Worm (Caenorhabditis elegans) whole organism, L1 larva: ENCODE results near the gene C35A5.10.

Experiments
- C04F5.9 ChIP-seq: sonication (generic microtip); optimal IDR thresholded peaks from 2 replicates; lab custom pipeline; 2016; ENCODE audit warnings: missing genetic modification characterization, missing compliant biosample characterization
- C34B4.2 ChIP-seq: sonication (generic microtip); optimal IDR thresholded peaks from 2 replicates; lab custom pipeline; 2017; ENCODE audit warnings: mild to moderate bottlenecking, missing genetic modification characterization, missing compliant biosample characterization
- Y116A8C.19 ChIP-seq: sonication (generic microtip); optimal IDR thresholded peaks from 2 replicates; lab custom pipeline; 2016; ENCODE audit warnings: missing compliant biosample characterization, missing genetic modification characterization, borderline replicate concordance
- aly-2 ChIP-seq: fragments of 150-350 bp; optimal IDR thresholded peaks from 2 replicates; lab custom pipeline; 2014; ENCODE audit warnings: missing biosample characterization, missing genetic modification characterization
- blmp-1 ChIP-seq: fragments of 150-350 bp; optimal IDR thresholded peaks from 2 replicates; lab custom pipeline; 2014; ENCODE audit warnings: missing biosample characterization, missing genetic modification characterization
- ceh-63 ChIP-seq: fragments of 200-800 bp; sonication (Bioruptor generic); optimal IDR thresholded peaks from 2 replicates; lab custom pipeline; 2018; ENCODE audit warnings: mild to moderate bottlenecking, missing genetic modification characterization, missing compliant biosample characterization
- ceh-8 ChIP-seq: fragments of 200-800 bp; sonication (Bioruptor generic); optimal IDR thresholded peaks from 2 replicates; lab custom pipeline; 2018; ENCODE audit warnings: mild to moderate bottlenecking, missing genetic modification characterization, moderate library complexity, missing compliant biosample characterization
- ceh-82 ChIP-seq, 3 experiments: fragments of 150-350 bp in 1 of 3; sonication (generic microtip) in 2 of 3; optimal IDR thresholded peaks; 2 replicates each; lab custom pipeline; 2014 to 2017; ENCODE audit warnings: missing biosample characterization in 3 of 3, missing genetic modification characterization in 3 of 3
- ceh-88 ChIP-seq: fragments of 200-800 bp; sonication (Bioruptor generic); IDR thresholded peaks from 2 replicates; pipeline ENCODE4 v1.3.6; 2022; ENCODE audit warnings: missing genetic modification characterization, missing compliant biosample characterization
- ceh-90 ChIP-seq: sonication (generic microtip); optimal IDR thresholded peaks from 2 replicates; lab custom pipeline; 2016; ENCODE audit warnings: missing genetic modification characterization, missing compliant biosample characterization
- dsc-1 ChIP-seq: sonication (generic microtip); optimal IDR thresholded peaks from 2 replicates; lab custom pipeline; 2016; ENCODE audit warnings: mild to moderate bottlenecking, missing genetic modification characterization, missing compliant biosample characterization
- efl-1 ChIP-seq, 4 experiments: fragments of 150-350 bp; optimal IDR thresholded peaks in 3 of 4; peaks in 1 of 4; 1 replicate in 1 of 4; 2 replicates in 3 of 4; lab custom pipeline; 2014; ENCODE audit warnings: missing biosample characterization in 2 of 4, missing genetic modification characterization in 2 of 4, missing genetic modification reagents in 2 of 4
- egl-27 ChIP-seq, 2 experiments: fragments of 150-350 bp in 1 of 2; sonication (generic microtip); optimal IDR thresholded peaks; 3 replicates each; lab custom pipeline; 2017 to 2018; ENCODE audit warnings: missing biosample characterization in 2 of 2, missing genetic modification characterization in 2 of 2, missing genetic modification reagents in 2 of 2
- elt-2 ChIP-seq: sonication (generic microtip); optimal IDR thresholded peaks from 2 replicates; lab custom pipeline; 2016; ENCODE audit warnings: missing genetic modification characterization, mild to moderate bottlenecking, inconsistent platforms, missing compliant biosample characterization, missing genetic modification reagents
- fkh-8 ChIP-seq: sonication (generic microtip); optimal IDR thresholded peaks from 2 replicates; lab custom pipeline; 2016; ENCODE audit warnings: mild to moderate bottlenecking, missing genetic modification characterization, missing compliant biosample characterization
- grh-1 ChIP-seq: fragments of 200-800 bp; sonication (Bioruptor generic); IDR thresholded peaks from 2 replicates; pipeline ENCODE4 v1.3.6; 2022; ENCODE audit warnings: missing genetic modification reagents, missing genetic modification characterization, missing compliant biosample characterization
- hlh-4 ChIP-seq: sonication (generic microtip); optimal IDR thresholded peaks from 2 replicates; lab custom pipeline; 2016; ENCODE audit warnings: mild to moderate bottlenecking, missing genetic modification characterization, missing compliant biosample characterization
- irx-1 ChIP-seq: sonication (generic microtip); optimal IDR thresholded peaks from 2 replicates; lab custom pipeline; 2016; ENCODE audit warnings: missing genetic modification characterization, missing compliant biosample characterization
- isw-1 ChIP-seq: fragments of 200-800 bp; sonication (Bioruptor generic); IDR thresholded peaks from 2 replicates; pipeline ENCODE4 v1.3.6; 2022; ENCODE audit warnings: missing genetic modification characterization, missing compliant biosample characterization
- lin-13 ChIP-seq: fragments of 150-350 bp; optimal IDR thresholded peaks from 2 replicates; lab custom pipeline; 2014; ENCODE audit warnings: missing biosample characterization, missing genetic modification reagents, missing genetic modification characterization
- lin-15B ChIP-seq: fragments of 150-350 bp; sonication (generic microtip); optimal IDR thresholded peaks from 3 replicates; lab custom pipeline; 2014; ENCODE audit warnings: missing biosample characterization, missing genetic modification characterization
- lir-3 ChIP-seq: sonication (generic microtip); optimal IDR thresholded peaks from 2 replicates; lab custom pipeline; 2016; ENCODE audit warnings: mild to moderate bottlenecking, missing genetic modification characterization, moderate library complexity, missing compliant biosample characterization; ENCODE audit not compliant: poor library complexity
- mef-2 ChIP-seq: fragments of 150-350 bp; optimal IDR thresholded peaks from 2 replicates; lab custom pipeline; 2014; ENCODE audit warnings: missing biosample characterization, missing genetic modification characterization
- nhr-20 ChIP-seq: sonication (generic microtip); optimal IDR thresholded peaks from 2 replicates; lab custom pipeline; 2016; ENCODE audit warnings: mild to moderate bottlenecking, missing genetic modification characterization, missing compliant biosample characterization
- nhr-237 ChIP-seq: fragments of 150-350 bp; optimal IDR thresholded peaks from 2 replicates; lab custom pipeline; 2014; ENCODE audit warnings: missing biosample characterization, missing genetic modification characterization
- nhr-47 ChIP-seq: sonication (generic microtip); optimal IDR thresholded peaks from 2 replicates; lab custom pipeline; 2016; ENCODE audit warnings: mild to moderate bottlenecking, missing genetic modification characterization, moderate library complexity, missing compliant biosample characterization
- nhr-76 ChIP-seq: sonication (generic microtip); optimal IDR thresholded peaks from 2 replicates; lab custom pipeline; 2017; ENCODE audit warnings: missing biosample characterization, missing genetic modification characterization
- nhr-77 ChIP-seq: fragments of 150-350 bp; optimal IDR thresholded peaks from 2 replicates; lab custom pipeline; 2014; ENCODE audit warnings: missing biosample characterization, missing genetic modification characterization
- nhr-85 ChIP-seq: sonication (generic microtip); peaks from one replicate; lab custom pipeline; 2016; ENCODE audit warnings: missing genetic modification characterization, inconsistent platforms, missing compliant biosample characterization
- nhr-90 ChIP-seq: sonication (generic microtip); optimal IDR thresholded peaks from 2 replicates; lab custom pipeline; 2016; ENCODE audit warnings: mild to moderate bottlenecking, missing genetic modification characterization, missing compliant biosample characterization; ENCODE audit not compliant: poor library complexity
- pag-3 ChIP-seq: sonication (generic microtip); optimal IDR thresholded peaks from 2 replicates; lab custom pipeline; 2017; ENCODE audit warnings: missing genetic modification characterization, mild to moderate bottlenecking, missing compliant biosample characterization, antibody characterized with exemption, borderline replicate concordance; ENCODE audit not compliant: insufficient read depth
- pqm-1 ChIP-seq: sonication (generic microtip); optimal IDR thresholded peaks from 3 replicates; lab custom pipeline; 2017; ENCODE audit warnings: missing biosample characterization, missing genetic modification characterization
- rnt-1 ChIP-seq: sonication (generic microtip); optimal IDR thresholded peaks from 2 replicates; lab custom pipeline; 2016; ENCODE audit warnings: mild to moderate bottlenecking, missing genetic modification characterization, moderate library complexity, missing compliant biosample characterization
- skn-1 ChIP-seq: fragments of 150-350 bp; optimal IDR thresholded peaks from 2 replicates; lab custom pipeline; 2014; ENCODE audit warnings: missing biosample characterization, missing genetic modification characterization
- snpc-4 ChIP-seq: fragments of 150-350 bp; optimal IDR thresholded peaks from 2 replicates; lab custom pipeline; 2014; ENCODE audit warnings: missing biosample characterization, missing genetic modification characterization
- snu-23 ChIP-seq: sonication (generic microtip); optimal IDR thresholded peaks from 2 replicates; lab custom pipeline; 2016; ENCODE audit warnings: missing genetic modification characterization, missing compliant biosample characterization
- sox-4 ChIP-seq: sonication (generic microtip); optimal IDR thresholded peaks from 2 replicates; lab custom pipeline; 2016; ENCODE audit warnings: missing genetic modification characterization, missing compliant biosample characterization
- sptf-1 ChIP-seq: fragments of 150-350 bp; optimal IDR thresholded peaks from 2 replicates; lab custom pipeline; 2014; ENCODE audit warnings: missing biosample characterization, missing genetic modification characterization
- unc-86 ChIP-seq: sonication (generic microtip); optimal IDR thresholded peaks from 2 replicates; lab custom pipeline; 2016; ENCODE audit warnings: missing genetic modification characterization, missing compliant biosample characterization
- vab-15 ChIP-seq: sonication (generic microtip); optimal IDR thresholded peaks from 2 replicates; lab custom pipeline; 2017; ENCODE audit warnings: missing genotype, mild to moderate bottlenecking, missing genetic modification characterization, missing compliant biosample characterization
- xbp-1 ChIP-seq: sonication (generic microtip); optimal IDR thresholded peaks from 2 replicates; lab custom pipeline; 2016; ENCODE audit warnings: missing genetic modification characterization, missing compliant biosample characterization
- zip-4 ChIP-seq: fragments of 200-800 bp; sonication (Bioruptor generic); optimal IDR thresholded peaks from 2 replicates; lab custom pipeline; 2018; ENCODE audit warnings: mild to moderate bottlenecking, missing genetic modification characterization, moderate library complexity, missing compliant biosample characterization

Gene C35A5.10

DNA sequence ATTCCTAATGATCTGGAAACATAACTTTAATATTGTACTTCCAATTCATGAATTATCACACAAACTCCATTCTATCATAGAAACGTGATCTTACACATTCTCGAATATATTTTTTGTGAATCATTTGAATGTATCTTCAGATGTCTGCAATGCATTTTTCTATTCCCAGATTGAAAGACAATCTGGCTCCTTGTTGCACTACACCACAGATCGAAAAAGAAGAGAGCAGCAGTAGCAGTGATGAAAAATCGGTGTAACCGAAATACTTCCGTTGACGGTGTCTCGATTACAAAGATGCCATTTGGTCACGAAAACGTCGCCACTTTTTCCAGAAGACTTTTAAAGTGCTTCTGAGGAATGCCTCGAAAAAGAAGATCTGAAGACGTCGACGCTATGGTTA lies 36.0 kb downstream of the C35A5.10 start, which contains the start of gene degt-1:
TSS of gene degt-1 (plus strand) at position 301 of the 400 bp plus-strand sequence.
- TF ChIP-seq rnt-1 (tag; lab: Kevin White, UChicago) (no peak), efl-1 (optimal IDR thresholded peaks at IDR 0.05; lab: Kevin White, UChicago) (no peak), efl-1 (GFP tag; optimal IDR thresholded peaks at IDR 0.05 in 1 of 2; lab: Kevin White, UChicago) (peak in 1 of 2 experiments; percentile 64), unc-86 (no peak), C34B4.2 (tag; lab: Kevin White, UChicago) (no peak), lin-15B (tag; lab: Kevin White, UChicago) (no peak), pqm-1 (tag; lab: Kevin White, UChicago) (no peak)

DNA sequence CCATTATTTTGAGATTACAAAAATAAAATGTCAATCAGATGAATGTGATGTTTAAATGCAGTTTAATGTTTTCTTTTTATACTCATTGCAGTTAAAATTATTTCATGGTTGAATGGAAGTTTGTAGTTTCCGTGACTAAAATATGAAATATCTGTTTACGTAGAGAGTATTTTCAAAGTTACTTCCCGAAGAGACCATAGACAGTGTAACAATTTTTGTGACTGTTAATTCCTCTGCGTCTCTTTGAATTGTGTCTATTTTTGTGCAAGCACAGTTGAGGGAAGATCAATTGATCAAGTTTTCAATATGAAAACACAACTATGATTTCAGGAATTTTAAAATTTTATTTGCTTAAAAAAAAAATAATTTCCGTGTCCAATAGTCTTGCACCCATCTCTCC lies 42.8 kb downstream of the C35A5.10 start, which contains the start of gene F25D1.5:
TSS of gene F25D1.5 (minus strand) at position 35 of the 400 bp plus-strand sequence.
- no peak for TF ChIP-seq irx-1 (tag; lab: Kevin White, UChicago)
- no peak for TF ChIP-seq ceh-63
- TF ChIP-seq nhr-47 (tag; lab: Kevin White, UChicago) = no peak
- TF ChIP-seq vab-15 (tag; lab: Kevin White, UChicago) = no peak
- no peak for TF ChIP-seq C34B4.2 (tag; lab: Kevin White, UChicago)
- TF ChIP-seq nhr-77 (tag; lab: Kevin White, UChicago) = peak; percentile 80
- TF ChIP-seq Y116A8C.19 (tag; lab: Kevin White, UChicago) = no peak
- no peak for TF ChIP-seq dsc-1 (tag; lab: Kevin White, UChicago)
- peak; percentile 36 for TF ChIP-seq nhr-20 (tag; lab: Kevin White, UChicago)
- no peak for TF ChIP-seq hlh-4
- TF ChIP-seq ceh-88 (GFP tag; lab: Robert Waterston, UW) = no peak
- peak in 1 of 2 experiments; percentile 6 for TF ChIP-seq efl-1 (optimal IDR thresholded peaks at IDR 0.05; lab: Kevin White, UChicago)
- no peak for TF ChIP-seq efl-1 (GFP tag; optimal IDR thresholded peaks at IDR 0.05 in 1 of 2; lab: Kevin White, UChicago)
- TF ChIP-seq sox-4 (tag; lab: Kevin White, UChicago) = no peak
- no peak for TF ChIP-seq isw-1 (GFP tag; lab: Robert Waterston, UW)
- no peak for TF ChIP-seq blmp-1 (tag; lab: Kevin White, UChicago)
- peak; percentile 1 for TF ChIP-seq elt-2 (tag; lab: Kevin White, UChicago)
- TF ChIP-seq nhr-85 (tag; lab: Kevin White, UChicago) = peak; percentile 79
- no peak for TF ChIP-seq egl-27 (tag; optimal IDR thresholded peaks at IDR 0.05; lab: Kevin White, UChicago)
- TF ChIP-seq aly-2 = no peak
- TF ChIP-seq mef-2 = no peak
- no peak for TF ChIP-seq lir-3 (tag; lab: Kevin White, UChicago)
- TF ChIP-seq xbp-1 (tag; lab: Kevin White, UChicago) = no peak
- no peak for TF ChIP-seq nhr-237 (tag; lab: Kevin White, UChicago)
- no peak for TF ChIP-seq C04F5.9 (tag; lab: Kevin White, UChicago)
- TF ChIP-seq nhr-76 = no peak
- no peak for TF ChIP-seq ceh-90
- no peak for TF ChIP-seq snpc-4
- no peak for TF ChIP-seq rnt-1 (tag; lab: Kevin White, UChicago)
- TF ChIP-seq nhr-90 (tag; lab: Kevin White, UChicago) = peak; percentile 6
- TF ChIP-seq, all 84 proteins: peak for 6

DNA sequence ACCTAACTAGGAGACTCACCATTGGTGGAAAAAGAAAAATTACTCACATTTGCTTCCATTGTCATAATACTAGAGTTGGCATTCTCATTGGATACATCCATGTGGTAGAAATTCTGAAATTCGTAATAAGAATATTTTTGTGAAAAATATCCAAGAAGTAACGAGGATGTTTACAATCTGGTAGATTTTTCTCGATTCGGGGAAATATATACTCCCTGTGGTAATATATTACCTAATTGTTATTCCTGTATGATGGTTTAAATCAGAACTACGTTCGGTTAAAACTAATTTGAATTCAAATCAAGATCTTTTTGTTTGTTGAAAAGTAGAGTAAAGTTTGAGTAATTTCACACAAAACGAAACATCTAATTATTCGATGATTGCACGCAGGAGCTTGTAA lies 45.0 kb downstream of the C35A5.10 start, which contains the start of gene srd-34:
TSS of gene srd-34 (minus strand) at position 101 of the 400 bp plus-strand sequence.
- TF ChIP-seq ceh-8 (GFP tag; lab: Kevin White, UChicago) (no peak), nhr-90 (tag; lab: Kevin White, UChicago) (no peak), pag-3 (tag; lab: Kevin White, UChicago) (no peak), skn-1 (no peak), fkh-8 (tag; lab: Kevin White, UChicago) (no peak), ceh-82 (tag; optimal IDR thresholded peaks at IDR 0.05; lab: Kevin White, UChicago) (no peak), sox-4 (tag; lab: Kevin White, UChicago) (no peak), sptf-1 (tag; lab: Kevin White, UChicago) (no peak), nhr-237 (tag; lab: Kevin White, UChicago) (no peak), lin-13 (GFP tag; lab: Kevin White, UChicago) (no peak), zip-4 (no peak), snu-23 (GFP tag; lab: Kevin White, UChicago) (no peak), snpc-4 (no peak), pqm-1 (tag; lab: Kevin White, UChicago) (no peak), grh-1 (GFP tag; lab: Robert Waterston, UW) (no peak), elt-2 (tag; lab: Kevin White, UChicago) (no peak)
- TF ChIP-seq, all 84 proteins: peak for 0
